Fruit fly (Drosophila melanogaster): ENCODE measurements around the gene Dnaaf6.

Gene Dnaaf6

DNA sequence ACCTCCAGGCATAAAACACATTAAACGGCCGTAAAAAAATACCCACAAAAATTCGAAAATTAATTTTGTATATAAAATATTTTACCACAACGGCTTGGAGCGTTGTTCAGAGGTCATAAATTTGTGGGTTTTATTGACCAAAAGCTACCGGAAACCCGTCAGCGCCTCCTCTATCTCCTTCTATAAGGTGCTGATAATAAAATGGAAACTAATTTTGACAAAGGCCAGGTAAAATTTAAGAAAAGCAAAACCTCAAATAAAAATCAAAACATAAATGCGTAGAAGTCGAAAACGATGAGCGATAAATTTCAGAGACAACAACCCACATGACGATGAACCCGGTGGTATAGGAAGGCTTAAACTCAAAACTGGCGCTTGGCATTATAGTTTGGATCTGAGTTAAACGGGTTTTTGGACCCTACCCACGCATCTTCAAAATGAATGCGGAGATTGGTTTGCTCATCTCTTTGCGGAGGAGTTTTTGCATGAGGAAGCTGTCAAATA lies 43.7 kb upstream of the Dnaaf6 start (continued):
- TF ChIP-seq ewg (GFP tag; optimal IDR thresholded peaks at IDR 0.05) (no peak), CG2889 (GFP tag; IDR thresholded peaks at IDR 0.05) (no peak), cad (GFP tag; optimal IDR thresholded peaks at IDR 0.05) (no peak), sd (tag; optimal IDR thresholded peaks at IDR 0.05) (peak; percentile 59), Eip74EF (GFP tag; optimal IDR thresholded peaks at IDR 0.05) (peak in 1 of 2 experiments; percentile 64), run (tag; optimal IDR thresholded peaks at IDR 0.05) (peak; percentile 47)

dm6 chr3L:14641969-14642485 lies 42.5 kb upstream of the Dnaaf6 start:
- 0 out of 3 replicates have a peak, but pooled peaks have one; percentile 22 for TF ChIP-seq CG2199 (GFP tag; IDR thresholded peaks at IDR 0.05)
- peak; percentile 31 for TF ChIP-seq zen (tag; optimal IDR thresholded peaks at IDR 0.05)
- TF ChIP-seq cad (GFP tag; optimal IDR thresholded peaks at IDR 0.05): peak; percentile 79
- peak; percentile 89 for TF ChIP-seq CG15479 (GFP tag; optimal IDR thresholded peaks at IDR 0.05)
- peak; percentile 85 for TF ChIP-seq D (optimal IDR thresholded peaks at IDR 0.05)
- no peak for TF ChIP-seq D (GFP tag; optimal IDR thresholded peaks at IDR 0.05)
- no peak for TF ChIP-seq crp (GFP tag; optimal IDR thresholded peaks at IDR 0.05)
- no peak for TF ChIP-seq Ravus (GFP tag; IDR thresholded peaks at IDR 0.05)
- peak; percentile 44 for TF ChIP-seq kni (GFP tag; optimal IDR thresholded peaks at IDR 0.05)
- no peak for TF ChIP-seq CG8089 (GFP tag; optimal IDR thresholded peaks at IDR 0.05)
- TF ChIP-seq CG10979 (tag; optimal IDR thresholded peaks at IDR 0.05): no peak
- TF ChIP-seq pros (GFP tag; optimal IDR thresholded peaks at IDR 0.05): peak; percentile 39
- TF ChIP-seq Ada2b (GFP tag; IDR thresholded peaks at IDR 0.05): no peak
- TF ChIP-seq Med (GFP tag): peak; percentile 56
- TF ChIP-seq insv (GFP tag; optimal IDR thresholded peaks at IDR 0.05): peak in 1 of 2 experiments; percentile 2
- no peak for TF ChIP-seq CG12219 (GFP tag; optimal IDR thresholded peaks at IDR 0.05)
- peak in 1 of 2 experiments; percentile 95 for TF ChIP-seq tll (GFP tag; optimal IDR thresholded peaks at IDR 0.05)
- peak; percentile 36 for TF ChIP-seq Kr (GFP tag; optimal IDR thresholded peaks at IDR 0.05)

dm6 chr3L:14642820-14643219 lies 41.7 kb upstream of the Dnaaf6 start:
- TF ChIP-seq zen (tag; optimal IDR thresholded peaks at IDR 0.05) (no peak), vvl (GFP tag; IDR thresholded peaks at IDR 0.05) (no peak), CG14014 (GFP tag; IDR thresholded peaks at IDR 0.05) (no peak), CG7745 (tag; optimal IDR thresholded peaks at IDR 0.05) (no peak), pros (GFP tag; optimal IDR thresholded peaks at IDR 0.05) (no peak), Ets65A (GFP tag) (no peak), Nf-YB (GFP tag; optimal IDR thresholded peaks at IDR 0.05) (no peak), lab (GFP tag; optimal IDR thresholded peaks at IDR 0.05) (no peak), dm (GFP tag; optimal IDR thresholded peaks at IDR 0.05) (no peak), tio (GFP tag; optimal IDR thresholded peaks at IDR 0.05) (no peak), CG17568 (GFP tag; optimal IDR thresholded peaks at IDR 0.05) (no peak), CG11696 (GFP tag; IDR thresholded peaks at IDR 0.05) (no peak), sd (tag; optimal IDR thresholded peaks at IDR 0.05) (no peak), HmgZ (tag; optimal IDR thresholded peaks at IDR 0.05) (no peak), CTCF (GFP tag; optimal IDR thresholded peaks at IDR 0.05) (no peak)

DNA sequence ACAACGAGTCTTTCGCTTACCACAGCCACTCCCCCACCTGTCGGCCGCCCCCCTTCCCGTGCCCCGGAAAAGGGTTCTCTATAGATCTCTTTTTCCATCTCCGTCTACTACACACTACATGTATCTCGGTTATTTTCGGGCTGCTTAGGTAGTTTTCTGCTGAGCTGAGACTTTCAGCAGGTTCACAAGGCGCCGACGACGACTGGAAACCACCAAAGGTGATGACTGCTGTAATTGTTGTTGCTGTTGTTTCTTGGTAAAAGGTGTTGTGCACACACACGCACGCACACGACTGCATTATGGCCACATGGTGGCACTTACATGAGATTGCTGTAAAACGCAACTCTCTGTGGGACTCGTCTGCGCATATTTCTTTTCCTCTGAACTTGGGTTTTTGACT lies 40.9 kb upstream of the Dnaaf6 start:
- peak; percentile 81 for TF ChIP-seq CG10431 (GFP tag; optimal IDR thresholded peaks at IDR 0.05)
- TF ChIP-seq slbo (GFP tag; IDR thresholded peaks at IDR 0.05): no peak
- peak in 1 of 3 experiments; percentile 95 for TF ChIP-seq Stat92E (GFP tag; optimal IDR thresholded peaks at IDR 0.05)
- TF ChIP-seq z (GFP tag; IDR thresholded peaks at IDR 0.05): no peak
- peak; percentile 63 for TF ChIP-seq CG4360 (GFP tag; IDR thresholded peaks at IDR 0.05)
- TF ChIP-seq sisA (GFP tag; IDR thresholded peaks at IDR 0.05): no peak
- peak; percentile 82 for TF ChIP-seq kni (GFP tag; optimal IDR thresholded peaks at IDR 0.05)
- peak; percentile 74 for TF ChIP-seq D (optimal IDR thresholded peaks at IDR 0.05)
- no peak for TF ChIP-seq D (GFP tag; optimal IDR thresholded peaks at IDR 0.05)
- TF ChIP-seq schlank (tag; optimal IDR thresholded peaks at IDR 0.05): no peak
- no peak for TF ChIP-seq mam (GFP tag; optimal IDR thresholded peaks at IDR 0.05)
- TF ChIP-seq Kr (GFP tag; optimal IDR thresholded peaks at IDR 0.05): peak; percentile 81
- TF ChIP-seq ewg (GFP tag; optimal IDR thresholded peaks at IDR 0.05): no peak
- TF ChIP-seq B-H2 (GFP tag; optimal IDR thresholded peaks at IDR 0.05): no peak
- TF ChIP-seq lab (GFP tag; optimal IDR thresholded peaks at IDR 0.05): no peak
- no peak for TF ChIP-seq Gug (GFP tag; IDR thresholded peaks at IDR 0.05)
- no peak for TF ChIP-seq CG10959 (GFP tag; IDR thresholded peaks at IDR 0.05)
